Fruit fly (Drosophila melanogaster): ENCODE measurements around the gene Apc2.

- TF ChIP-seq Sin3A (optimal IDR thresholded peaks at IDR 0.05) (no peak), psq (optimal IDR thresholded peaks at IDR 0.05) (no peak), h (optimal IDR thresholded peaks at IDR 0.05) (no peak), Myc (optimal IDR thresholded peaks at IDR 0.05) (no peak), insv (optimal IDR thresholded peaks at IDR 0.05) (no peak)
These were observed 24.1 kb upstream of the Apc2 start for dm6 chr3R:24139646-24140130.

Data from Kc167 (cell line).